Worm (Caenorhabditis elegans): ENCODE data around the gene adk-1.

DNA sequence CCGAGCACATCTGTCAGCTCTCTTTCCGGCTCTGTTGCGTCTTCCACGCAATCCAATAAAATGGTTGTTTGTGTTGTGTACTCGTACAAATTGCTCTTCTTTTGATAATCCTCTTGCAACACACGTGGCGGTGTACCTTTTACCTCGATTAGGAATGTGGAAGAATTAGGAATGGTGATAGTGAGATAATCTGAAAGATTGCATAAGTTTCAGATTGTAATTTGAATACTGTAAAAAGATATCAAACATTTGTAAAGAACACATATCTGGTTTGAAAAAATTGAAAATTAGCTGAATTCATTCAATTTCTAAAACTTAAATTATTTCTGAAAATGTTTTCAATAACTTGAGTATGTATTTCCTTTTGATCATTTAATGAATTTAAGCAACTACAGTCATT, 45.8 kb downstream of the adk-1 start, which contains the start of gene C08F8.6:
- no peak for TF ChIP-seq irx-1 (tag; optimal IDR thresholded peaks at IDR 0.05)
- no peak for TF ChIP-seq pqm-1 (tag; optimal IDR thresholded peaks at IDR 0.05)
- TF ChIP-seq nhr-28 (tag; optimal IDR thresholded peaks at IDR 0.05) = no peak
- TF ChIP-seq lir-3 (tag; optimal IDR thresholded peaks at IDR 0.05; ENCODE audit: poor library complexity) = no peak
- TF ChIP-seq lin-39 (tag; optimal IDR thresholded peaks at IDR 0.05) = no peak
- no peak for TF ChIP-seq tbx-2 (tag; optimal IDR thresholded peaks at IDR 0.05)
- TF ChIP-seq pag-3 (tag; optimal IDR thresholded peaks at IDR 0.05; ENCODE audit: borderline replicate concordance, insufficient read depth) = no peak
- TF ChIP-seq nhr-76 (tag; optimal IDR thresholded peaks at IDR 0.05) = no peak
- no peak for TF ChIP-seq lin-35 (GFP tag; optimal IDR thresholded peaks at IDR 0.05)
- no peak for TF ChIP-seq aly-2 (tag; optimal IDR thresholded peaks at IDR 0.05)
